Fruit fly (Drosophila melanogaster): ENCODE measurements around the gene Ctps.

DNA sequence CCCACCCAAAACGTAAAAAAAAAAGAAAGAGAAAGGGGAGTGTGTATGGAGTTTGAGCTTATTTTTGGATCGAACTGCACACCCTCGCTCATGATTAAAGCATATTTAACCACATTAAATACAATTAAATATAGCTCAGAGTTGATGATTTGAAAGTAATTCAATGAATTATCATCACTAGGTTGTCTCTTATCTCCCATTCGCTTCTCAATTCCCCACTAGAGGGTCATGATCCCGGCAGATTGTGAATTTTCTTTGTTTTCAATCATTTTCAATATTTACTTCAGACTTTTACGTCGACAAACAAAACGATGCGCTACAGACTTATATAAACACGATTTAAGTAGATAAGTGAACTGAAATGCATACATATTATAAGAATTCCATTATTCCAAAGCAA, 21.3 kb upstream of the Ctps start:
- TF ChIP-seq CG8478 (optimal IDR thresholded peaks at IDR 0.05), result no peak
- no peak for TF ChIP-seq CTCF (optimal IDR thresholded peaks at IDR 0.05)
